Fruit fly (Drosophila melanogaster) whole organism, embryonic: ENCODE data around the gene Schip1.

Source experiments
- Atf-2 ChIP-seq: fragments of 200-800 bp; sonication (Bioruptor generic); optimal IDR thresholded peaks from 2 replicates; lab custom pipeline; 2016; ENCODE audit warnings: missing biosample characterization, missing genetic modification characterization
- Bgb ChIP-seq: fragments of 200-800 bp; sonication (Bioruptor generic); IDR thresholded peaks from 2 replicates; pipeline ENCODE4 v1.3.6; 2022; ENCODE audit warnings: missing biosample characterization, missing genetic modification characterization; ENCODE audit not compliant: partially characterized antibody
- Blimp-1 ChIP-seq: fragments of 200-800 bp; sonication (Bioruptor generic); optimal IDR thresholded peaks from 3 replicates; lab custom pipeline; 2018; ENCODE audit warnings: missing biosample characterization, missing genetic modification characterization, mild to moderate bottlenecking, moderate library complexity, missing genetic modification reagents
- BtbVII ChIP-seq: fragments of 200-800 bp; sonication (Bioruptor generic); optimal IDR thresholded peaks from 3 replicates; lab custom pipeline; 2017; ENCODE audit warnings: missing biosample characterization, mild to moderate bottlenecking, missing genetic modification characterization
- CG1024 ChIP-seq: fragments of 200-800 bp; sonication (Bioruptor generic); IDR thresholded peaks from 2 replicates; pipeline ENCODE4 v1.3.6; 2022; ENCODE audit warnings: missing biosample characterization, missing genetic modification characterization
- CG10366 ChIP-seq: fragments of 200-800 bp; sonication (Bioruptor generic); IDR thresholded peaks from 2 replicates; pipeline ENCODE4 v1.3.6; 2022; ENCODE audit warnings: missing biosample characterization, missing genetic modification characterization
- CG10431 ChIP-seq: fragments of 200-800 bp; sonication (Bioruptor generic); optimal IDR thresholded peaks from 3 replicates; lab custom pipeline; 2018; ENCODE audit warnings: missing biosample characterization, mild to moderate bottlenecking, missing genetic modification characterization
- CG10979 ChIP-seq: fragments of 200-800 bp; sonication (Bioruptor generic); optimal IDR thresholded peaks from 2 replicates; lab custom pipeline; 2018; ENCODE audit warnings: missing biosample characterization, mild to moderate bottlenecking, missing genetic modification characterization, moderate library complexity
- CG11695 ChIP-seq: fragments of 200-800 bp; sonication (Bioruptor generic); IDR thresholded peaks from 3 replicates; pipeline ENCODE4 v1.3.6; 2022; ENCODE audit warnings: missing biosample characterization, missing genetic modification characterization
- CG12071 ChIP-seq: fragments of 200-800 bp; sonication (Bioruptor generic); optimal IDR thresholded peaks from 3 replicates; lab custom pipeline; 2018; ENCODE audit warnings: missing biosample characterization, mild to moderate bottlenecking, missing genetic modification characterization
- CG13296 ChIP-seq: fragments of 200-800 bp; sonication (Bioruptor generic); optimal IDR thresholded peaks from 3 replicates; lab custom pipeline; 2018; ENCODE audit warnings: missing biosample characterization, mild to moderate bottlenecking, missing genetic modification characterization
- CG13424 ChIP-seq: fragments of 200-800 bp; sonication (Bioruptor generic); optimal IDR thresholded peaks from 2 replicates; lab custom pipeline; 2019; ENCODE audit warnings: missing biosample characterization, mild to moderate bottlenecking, missing genetic modification characterization, moderate library complexity
- CG15514 ChIP-seq: fragments of 200-800 bp; sonication (Bioruptor generic); optimal IDR thresholded peaks from 3 replicates; lab custom pipeline; 2017; ENCODE audit warnings: missing biosample characterization, missing genetic modification characterization, mild to moderate bottlenecking, moderate library complexity, missing genetic modification reagents
- CG15601 ChIP-seq: fragments of 200-800 bp; sonication (Bioruptor generic); optimal IDR thresholded peaks from 3 replicates; lab custom pipeline; 2019; ENCODE audit warnings: missing biosample characterization, mild to moderate bottlenecking, missing genetic modification characterization, moderate library complexity
- CG1647 ChIP-seq: fragments of 200-800 bp; sonication (Bioruptor generic); optimal IDR thresholded peaks from 3 replicates; lab custom pipeline; 2016; ENCODE audit warnings: missing biosample characterization, missing genetic modification characterization
- CG17568 ChIP-seq: fragments of 200-800 bp; sonication (Bioruptor generic); optimal IDR thresholded peaks from 2 replicates; lab custom pipeline; 2018; ENCODE audit warnings: missing biosample characterization, mild to moderate bottlenecking, missing genetic modification characterization, moderate library complexity
- CG18262 ChIP-seq: fragments of 200-800 bp; optimal IDR thresholded peaks from 3 replicates; lab custom pipeline; 2019; ENCODE audit warnings: missing biosample characterization, mild to moderate bottlenecking, missing genetic modification characterization, moderate library complexity
- CG2120 ChIP-seq: fragments of 200-800 bp; sonication (Bioruptor generic); optimal IDR thresholded peaks from 3 replicates; lab custom pipeline; 2016; ENCODE audit warnings: missing biosample characterization, missing genetic modification characterization
- CG30020 ChIP-seq: fragments of 200-800 bp; optimal IDR thresholded peaks from 2 replicates; lab custom pipeline; 2019; ENCODE audit warnings: missing biosample characterization, mild to moderate bottlenecking, missing genetic modification characterization, moderate library complexity
- CG5953 ChIP-seq: fragments of 200-800 bp; sonication (Bioruptor generic); IDR thresholded peaks from 2 replicates; pipeline ENCODE4 v1.3.6; 2022; ENCODE audit warnings: missing biosample characterization, missing genetic modification characterization
- CG6254 ChIP-seq: fragments of 200-800 bp; sonication (Bioruptor generic); optimal IDR thresholded peaks from 3 replicates; lab custom pipeline; 2017; ENCODE audit warnings: mild to moderate bottlenecking, missing biosample characterization, missing genetic modification reagents, missing genetic modification characterization
- CG7357 ChIP-seq: fragments of 200-800 bp; sonication (Bioruptor generic); IDR thresholded peaks from 3 replicates; pipeline ENCODE4 v1.3.6; 2022; ENCODE audit warnings: missing biosample characterization, missing genetic modification characterization
- CG8478 ChIP-seq: fragments of >200 bp; optimal IDR thresholded peaks from 2 replicates; lab custom pipeline; 2018
- CG8924 ChIP-seq: fragments of 200-800 bp; optimal IDR thresholded peaks from 3 replicates; lab custom pipeline; 2019; ENCODE audit warnings: missing biosample characterization, mild to moderate bottlenecking, missing genetic modification characterization, moderate library complexity
- CG9215 ChIP-seq: fragments of 200-800 bp; sonication (Bioruptor generic); IDR thresholded peaks from 2 replicates; pipeline ENCODE4 v1.3.6; 2022; ENCODE audit warnings: missing biosample characterization, missing genetic modification characterization
- Ets65A ChIP-seq: fragments of 200-800 bp; sonication (Bioruptor generic); peaks from one replicate; lab custom pipeline; 2016; ENCODE audit warnings: missing biosample characterization, missing genetic modification characterization
- Myb ChIP-seq: fragments of 200-800 bp; sonication (Bioruptor generic); optimal IDR thresholded peaks from 2 replicates; lab custom pipeline; 2016; ENCODE audit warnings: missing biosample characterization, missing genetic modification characterization
- NFAT ChIP-seq: fragments of 200-800 bp; sonication (Bioruptor generic); IDR thresholded peaks from 2 replicates; pipeline ENCODE4 v1.3.6; 2022; ENCODE audit warnings: missing biosample characterization, missing genetic modification characterization
- Nf-YB ChIP-seq: fragments of 200-800 bp; sonication (Bioruptor generic); optimal IDR thresholded peaks from 3 replicates; lab custom pipeline; 2019; ENCODE audit warnings: missing biosample characterization, mild to moderate bottlenecking, missing genetic modification characterization, moderate library complexity
- Sin3A ChIP-seq: fragments of >200 bp; optimal IDR thresholded peaks from 2 replicates; lab custom pipeline; 2018
- Xrp1 ChIP-seq: fragments of 200-800 bp; sonication (Bioruptor generic); IDR thresholded peaks from 2 replicates; pipeline ENCODE4 v1.3.6; 2022; ENCODE audit warnings: missing biosample characterization, missing genetic modification characterization
- ac ChIP-seq: fragments of 200-800 bp; sonication (Bioruptor generic); optimal IDR thresholded peaks from 3 replicates; lab custom pipeline; 2017; ENCODE audit warnings: missing biosample characterization, mild to moderate bottlenecking, missing genetic modification characterization
- ap ChIP-seq: fragments of 200-800 bp; sonication (Bioruptor generic); IDR thresholded peaks from 2 replicates; pipeline ENCODE4 v1.3.6; 2022; ENCODE audit warnings: missing biosample characterization, missing genetic modification characterization
- bab2 ChIP-seq: fragments of 200-800 bp; sonication (Bioruptor generic); optimal IDR thresholded peaks from 2 replicates; lab custom pipeline; 2016; ENCODE audit warnings: missing biosample characterization, missing genetic modification characterization
- bbx ChIP-seq: fragments of 200-800 bp; sonication (Bioruptor generic); IDR thresholded peaks from 2 replicates; pipeline ENCODE4 v1.3.6; 2022; ENCODE audit warnings: missing biosample characterization, missing genetic modification characterization; ENCODE audit not compliant: partially characterized antibody
- chif ChIP-seq, 2 experiments: fragments of 200-800 bp; sonication (Bioruptor generic); optimal IDR thresholded peaks; 3 replicates each; lab custom pipeline; 2016; ENCODE audit warnings: missing biosample characterization in 2 of 2, missing genetic modification characterization in 2 of 2
- croc ChIP-seq: fragments of 200-800 bp; sonication (Bioruptor generic); conservative IDR thresholded peaks from 3 replicates; pipeline ENCODE4 v1.3.6; 2022; ENCODE audit warnings: missing biosample characterization, missing genetic modification characterization
- dpn ChIP-seq, 2 experiments: fragments of 200-800 bp; sonication (Bioruptor generic); optimal IDR thresholded peaks; 3 replicates each; lab custom pipeline; 2016; ENCODE audit warnings: missing biosample characterization in 2 of 2, missing genetic modification characterization in 2 of 2
- gce ChIP-seq: fragments of 200-800 bp; sonication (Bioruptor generic); IDR thresholded peaks from 3 replicates; pipeline ENCODE4 v1.3.6; 2022; ENCODE audit warnings: missing biosample characterization, missing genetic modification characterization
- ind ChIP-seq: fragments of 200-800 bp; sonication (Bioruptor generic); optimal IDR thresholded peaks from 3 replicates; lab custom pipeline; 2016; ENCODE audit warnings: missing biosample characterization, missing genetic modification characterization
- knrl ChIP-seq: fragments of 200-800 bp; sonication (Bioruptor generic); IDR thresholded peaks from 3 replicates; pipeline ENCODE4 v1.3.6; 2022; ENCODE audit warnings: missing biosample characterization, missing genetic modification characterization; ENCODE audit not compliant: partially characterized antibody
- lbe ChIP-seq: fragments of 200-800 bp; sonication (Bioruptor generic); optimal IDR thresholded peaks from 2 replicates; lab custom pipeline; 2016; ENCODE audit warnings: missing biosample characterization, mild to moderate bottlenecking, missing genetic modification characterization
- oc ChIP-seq: fragments of 200-800 bp; sonication (Bioruptor generic); optimal IDR thresholded peaks from 2 replicates; lab custom pipeline; 2018; ENCODE audit warnings: missing biosample characterization, mild to moderate bottlenecking, missing genetic modification characterization, moderate library complexity
- pita ChIP-seq: fragments of 200-800 bp; sonication (Bioruptor generic); optimal IDR thresholded peaks from 2 replicates; lab custom pipeline; 2017; ENCODE audit warnings: missing biosample characterization, mild to moderate bottlenecking, missing genetic modification characterization
- prd ChIP-seq, 3 experiments: fragments of >200 bp in 2 of 3; fragments of 200-800 bp in 1 of 3; sonication (Bioruptor generic) in 1 of 3; optimal IDR thresholded peaks in 2 of 3; IDR thresholded peaks in 1 of 3; 2 replicates in 2 of 3; 3 replicates in 1 of 3; pipeline versions ENCODE4 v1.3.6 to Lab custom; 2017 to 2022; ENCODE audit warnings: missing biosample characterization in 1 of 3, missing genetic modification characterization in 1 of 3
- ro ChIP-seq: fragments of 200-800 bp; sonication (Bioruptor generic); IDR thresholded peaks from 2 replicates; pipeline ENCODE4 v1.3.6; 2022; ENCODE audit warnings: missing biosample characterization, missing genetic modification characterization
- sd ChIP-seq: fragments of 200-800 bp; sonication (Bioruptor generic); optimal IDR thresholded peaks from 3 replicates; lab custom pipeline; 2018; ENCODE audit warnings: missing biosample characterization, mild to moderate bottlenecking, missing genetic modification characterization, moderate library complexity
- sna ChIP-seq: fragments of 200-800 bp; sonication (Bioruptor generic); IDR thresholded peaks from 2 replicates; pipeline ENCODE4 v1.3.6; 2022; ENCODE audit warnings: missing biosample characterization, missing genetic modification characterization; ENCODE audit not compliant: partially characterized antibody
- stc ChIP-seq: fragments of 200-800 bp; sonication (Bioruptor generic); IDR thresholded peaks from 2 replicates; pipeline ENCODE4 v1.3.6; 2022; ENCODE audit warnings: missing biosample characterization, missing genetic modification characterization
- tx ChIP-seq: fragments of 200-800 bp; sonication (Bioruptor generic); optimal IDR thresholded peaks from 2 replicates; lab custom pipeline; 2016; ENCODE audit warnings: missing biosample characterization, missing genetic modification characterization

Schip1 gene

dm6 chr2L:10339212-10339721 lies 8.4 kb upstream of the Schip1 start, which contains the start of gene SamDC (continued):
- no peak for TF ChIP-seq CG1647 (GFP tag; lab: Kevin White, UChicago)
- peak; percentile 97 for TF ChIP-seq CG30020 (tag; lab: Kevin White, UChicago)
- peak in 1 of 2 experiments; percentile 24 for TF ChIP-seq chif (GFP tag; optimal IDR thresholded peaks at IDR 0.05; lab: Kevin White, UChicago)
- peak; percentile 86 for TF ChIP-seq bbx (GFP tag; lab: Robert Waterston, UW)
- TF ChIP-seq gce = no peak
- no peak for TF ChIP-seq ap (GFP tag; lab: Robert Waterston, UW)
- peak; percentile 87 for TF ChIP-seq knrl (GFP tag; lab: Robert Waterston, UW)
- TF ChIP-seq Myb (GFP tag; lab: Kevin White, UChicago) = peak; percentile 5
- peak; percentile 71; the same call in 1 of the 2 replicates for TF ChIP-seq NFAT
- TF ChIP-seq ro (GFP tag; lab: Robert Waterston, UW) = no peak
- no peak for TF ChIP-seq prd (optimal IDR thresholded peaks at IDR 0.05; lab: Kevin White, UChicago)
- no peak; the same call in 1 of the 3 replicates for TF ChIP-seq prd (GFP tag; IDR thresholded peaks at IDR 0.05; lab: Robert Waterston, UW)
- peak; percentile 25 for TF ChIP-seq ind (GFP tag; lab: Kevin White, UChicago)
- TF ChIP-seq lbe (GFP tag; lab: Kevin White, UChicago) = peak; percentile 13
- no peak for TF ChIP-seq bab2 (GFP tag; lab: Kevin White, UChicago)
- no peak for TF ChIP-seq CG17568 (GFP tag; lab: Kevin White, UChicago)
- peak; percentile 64; the same call in 1 of the 2 replicates for TF ChIP-seq stc
- TF ChIP-seq Xrp1 (GFP tag; lab: Robert Waterston, UW) = peak; percentile 32; the same call in 1 of the 2 replicates
- TF ChIP-seq CG2120 (GFP tag; lab: Kevin White, UChicago) = peak; percentile 37
- TF ChIP-seq CG1024 (GFP tag; lab: Robert Waterston, UW) = peak; percentile 95
- TF ChIP-seq tx (GFP tag; lab: Kevin White, UChicago) = no peak
- TF ChIP-seq ac = no peak
- no peak for TF ChIP-seq CG8478 (lab: Kevin White, UChicago)
- TF ChIP-seq Nf-YB (GFP tag; lab: Kevin White, UChicago) = peak; percentile 4
- peak; percentile 63 for TF ChIP-seq CG8924 (tag; lab: Kevin White, UChicago)
- peak; percentile 93 for TF ChIP-seq Bgb
- no peak for TF ChIP-seq CG9215 (GFP tag; lab: Robert Waterston, UW)
- no peak for TF ChIP-seq CG6254 (GFP tag; lab: Kevin White, UChicago)
- TF ChIP-seq CG12071 (GFP tag; lab: Kevin White, UChicago) = no peak
- no peak for TF ChIP-seq CG5953 (GFP tag; lab: Robert Waterston, UW)
- peak; percentile 27 for TF ChIP-seq sd (tag; lab: Kevin White, UChicago)
- TF ChIP-seq CG7357 = peak; percentile 96
- TF ChIP-seq CG13296 = no peak
- peak; percentile 36 for TF ChIP-seq BtbVII
- 0 out of 3 replicates have a peak, but pooled peaks have one; percentile 39 for TF ChIP-seq CG11695 (GFP tag; lab: Robert Waterston, UW)
- TF ChIP-seq CG18262 (tag; lab: Kevin White, UChicago) = no peak
- TF ChIP-seq oc (tag; lab: Kevin White, UChicago) = no peak
- no peak for TF ChIP-seq pita (GFP tag; lab: Kevin White, UChicago)
- peak; percentile 59 for TF ChIP-seq CG15601
- peak; percentile 14 for TF ChIP-seq Ets65A (GFP tag; lab: Kevin White, UChicago)
- TF ChIP-seq croc (GFP tag; lab: Robert Waterston, UW) = no peak
- TF ChIP-seq CG15514 (GFP tag; lab: Kevin White, UChicago) = peak; percentile 80
- TF ChIP-seq CG10366 (GFP tag; lab: Robert Waterston, UW) = no peak; the same call in 1 of the 2 replicates
- TF ChIP-seq dpn (GFP tag; optimal IDR thresholded peaks at IDR 0.05; lab: Kevin White, UChicago) = peak; percentile 33 to 47
- TF ChIP-seq sna (GFP tag; lab: Robert Waterston, UW) = peak; percentile 63
- peak; percentile 59 for TF ChIP-seq CG13424 (tag; lab: Kevin White, UChicago)
- TF ChIP-seq CG10431 (GFP tag; lab: Kevin White, UChicago) = no peak
- peak; percentile 16 for TF ChIP-seq CG10979 (tag; lab: Kevin White, UChicago)
- no peak for TF ChIP-seq Blimp-1 (GFP tag; lab: Kevin White, UChicago)
- no peak for TF ChIP-seq Atf-2 (GFP tag; lab: Kevin White, UChicago)
- peak; percentile 10 for TF ChIP-seq Sin3A (lab: Kevin White, UChicago)
